Fruit fly (Drosophila melanogaster) whole organism, embryonic: ENCODE data around the gene CG42592.
A peak's percentile ranks its signal among the peaks of the same experiment; 100 is the strongest.

Source experiments
- CG10147 ChIP-seq: fragments of 200-800 bp; sonication (Bioruptor generic); optimal IDR thresholded peaks from 2 replicates; lab custom pipeline; 2019; ENCODE audit warnings: missing biosample characterization, mild to moderate bottlenecking, missing genetic modification characterization, moderate library complexity
- CG10654 ChIP-seq: fragments of 200-800 bp; sonication (Bioruptor generic); optimal IDR thresholded peaks from 2 replicates; lab custom pipeline; 2016; ENCODE audit warnings: missing biosample characterization, missing genetic modification characterization
- CG11398 ChIP-seq: fragments of 200-800 bp; sonication (Bioruptor generic); optimal IDR thresholded peaks from 2 replicates; lab custom pipeline; 2016; ENCODE audit warnings: missing biosample characterization, missing genetic modification characterization
- CG13424 ChIP-seq: fragments of 200-800 bp; sonication (Bioruptor generic); optimal IDR thresholded peaks from 2 replicates; lab custom pipeline; 2019; ENCODE audit warnings: missing biosample characterization, mild to moderate bottlenecking, missing genetic modification characterization, moderate library complexity
- CG14860 ChIP-seq: fragments of 200-800 bp; sonication (Bioruptor generic); IDR thresholded peaks from 3 replicates; pipeline ENCODE4 v1.3.6; 2022; ENCODE audit warnings: missing biosample characterization, missing genetic modification characterization; ENCODE audit not compliant: partially characterized antibody
- CG1603 ChIP-seq: fragments of 200-800 bp; sonication (Bioruptor generic); optimal IDR thresholded peaks from 2 replicates; lab custom pipeline; 2019; ENCODE audit warnings: missing biosample characterization, mild to moderate bottlenecking, missing genetic modification characterization, moderate library complexity
- CG2129 ChIP-seq: fragments of 200-800 bp; sonication (Bioruptor generic); IDR thresholded peaks from 2 replicates; pipeline ENCODE4 v1.3.6; 2022; ENCODE audit warnings: missing biosample characterization, missing genetic modification characterization; ENCODE audit not compliant: partially characterized antibody
- CG2202 ChIP-seq: fragments of 200-800 bp; sonication (Bioruptor generic); optimal IDR thresholded peaks from 2 replicates; lab custom pipeline; 2018; ENCODE audit warnings: missing biosample characterization, mild to moderate bottlenecking, missing genetic modification characterization
- CG3163 ChIP-seq: fragments of 200-800 bp; sonication (Bioruptor generic); optimal IDR thresholded peaks from 3 replicates; lab custom pipeline; 2016; ENCODE audit warnings: missing biosample characterization, missing genetic modification characterization
- CG3407 ChIP-seq: fragments of 200-800 bp; sonication (Bioruptor generic); optimal IDR thresholded peaks from 2 replicates; lab custom pipeline; 2018; ENCODE audit warnings: missing biosample characterization, mild to moderate bottlenecking, missing genetic modification characterization
- CG4282 ChIP-seq: fragments of 200-800 bp; sonication (Bioruptor generic); optimal IDR thresholded peaks from 2 replicates; lab custom pipeline; 2016; ENCODE audit warnings: missing biosample characterization, missing genetic modification characterization
- CG4617 ChIP-seq: fragments of 200-800 bp; sonication (Bioruptor generic); optimal IDR thresholded peaks from 3 replicates; lab custom pipeline; 2016; ENCODE audit warnings: missing biosample characterization, missing genetic modification characterization, borderline replicate concordance
- CG5180 ChIP-seq: fragments of 200-800 bp; sonication (Bioruptor generic); optimal IDR thresholded peaks from 3 replicates; lab custom pipeline; 2017; ENCODE audit warnings: missing biosample characterization, missing genetic modification characterization, mild to moderate bottlenecking, moderate library complexity, missing genetic modification reagents
- CG6683 ChIP-seq: fragments of 200-800 bp; sonication (Bioruptor generic); optimal IDR thresholded peaks from 2 replicates; lab custom pipeline; 2017; ENCODE audit warnings: missing biosample characterization, mild to moderate bottlenecking, missing genetic modification characterization, missing genetic modification reagents
- CHES-1-like ChIP-seq: fragments of 200-800 bp; sonication (Bioruptor generic); optimal IDR thresholded peaks from 2 replicates; lab custom pipeline; 2016; ENCODE audit warnings: missing biosample characterization, missing genetic modification characterization
- Chrac-16 ChIP-seq: fragments of 200-800 bp; sonication (Bioruptor generic); optimal IDR thresholded peaks from 3 replicates; lab custom pipeline; 2016; ENCODE audit warnings: missing biosample characterization, missing genetic modification characterization
- D ChIP-seq, 2 experiments: fragments of 200-800 bp in 1 of 2; fragments of >200 bp in 1 of 2; sonication (Bioruptor generic) in 1 of 2; optimal IDR thresholded peaks; 2 replicates in 1 of 2; 3 replicates in 1 of 2; lab custom pipeline; 2017; ENCODE audit warnings: mild to moderate bottlenecking in 1 of 2, missing biosample characterization in 1 of 2, missing genetic modification characterization in 1 of 2, missing genetic modification reagents in 1 of 2
- Dad ChIP-seq: fragments of 200-800 bp; sonication (Bioruptor generic); optimal IDR thresholded peaks from 3 replicates; lab custom pipeline; 2016; ENCODE audit warnings: missing biosample characterization, missing genetic modification characterization
- ERR ChIP-seq: fragments of 200-800 bp; sonication (Bioruptor generic); optimal IDR thresholded peaks from 2 replicates; lab custom pipeline; 2016; ENCODE audit warnings: missing biosample characterization, missing genetic modification characterization
- Fer1 ChIP-seq: fragments of 200-800 bp; sonication (Bioruptor generic); optimal IDR thresholded peaks from 2 replicates; lab custom pipeline; 2017; ENCODE audit warnings: missing biosample characterization, mild to moderate bottlenecking, missing genetic modification characterization
- HLHmδ ChIP-seq: fragments of 200-800 bp; sonication (Bioruptor generic); optimal IDR thresholded peaks from 2 replicates; lab custom pipeline; 2018; ENCODE audit warnings: missing biosample characterization, mild to moderate bottlenecking, missing genetic modification characterization, moderate library complexity
- NC2β ChIP-seq: fragments of 200-800 bp; sonication (Bioruptor generic); optimal IDR thresholded peaks from 2 replicates; lab custom pipeline; 2016; ENCODE audit warnings: missing biosample characterization, missing genetic modification characterization
- Oli ChIP-seq: fragments of 200-800 bp; sonication (Bioruptor generic); optimal IDR thresholded peaks from 2 replicates; lab custom pipeline; 2018; ENCODE audit warnings: missing biosample characterization, mild to moderate bottlenecking, missing genetic modification characterization, moderate library complexity
- Six4 ChIP-seq: fragments of 200-800 bp; sonication (Bioruptor generic); optimal IDR thresholded peaks from 2 replicates; lab custom pipeline; 2016; ENCODE audit warnings: missing biosample characterization, missing genetic modification characterization
- Ssrp ChIP-seq: fragments of 200-800 bp; sonication (Bioruptor generic); optimal IDR thresholded peaks from 2 replicates; lab custom pipeline; 2018; ENCODE audit warnings: missing biosample characterization, mild to moderate bottlenecking, missing genetic modification characterization, moderate library complexity
- Trl ChIP-seq, 3 experiments: fragments of >200 bp in 2 of 3; fragments of 200-800 bp in 1 of 3; sonication (Bioruptor generic) in 1 of 3; optimal IDR thresholded peaks; 2 replicates in 1 of 3; 3 replicates in 2 of 3; lab custom pipeline; 2016 to 2017; ENCODE audit warnings: missing biosample characterization in 1 of 3, missing genetic modification characterization in 1 of 3
- Xrp1 ChIP-seq: fragments of 200-800 bp; sonication (Bioruptor generic); IDR thresholded peaks from 2 replicates; pipeline ENCODE4 v1.3.6; 2022; ENCODE audit warnings: missing biosample characterization, missing genetic modification characterization
- amos ChIP-seq: fragments of 200-800 bp; sonication (Bioruptor generic); IDR thresholded peaks from 2 replicates; pipeline ENCODE4 v1.3.6; 2022; ENCODE audit warnings: missing biosample characterization, missing genetic modification characterization; ENCODE audit not compliant: partially characterized antibody
- ato ChIP-seq: fragments of 200-800 bp; sonication (Bioruptor generic); IDR thresholded peaks from 2 replicates; pipeline ENCODE4 v1.3.6; 2022; ENCODE audit warnings: missing biosample characterization, missing genetic modification characterization; ENCODE audit not compliant: partially characterized antibody
- bsh ChIP-seq, 2 experiments: fragments of 200-800 bp; sonication (Bioruptor generic); optimal IDR thresholded peaks; 2 replicates each; lab custom pipeline; 2017 to 2018; ENCODE audit warnings: mild to moderate bottlenecking in 2 of 2, missing biosample characterization in 2 of 2, missing genetic modification characterization in 2 of 2, moderate library complexity in 1 of 2
- chif ChIP-seq, 2 experiments: fragments of 200-800 bp; sonication (Bioruptor generic); optimal IDR thresholded peaks; 3 replicates each; lab custom pipeline; 2016; ENCODE audit warnings: missing biosample characterization in 2 of 2, missing genetic modification characterization in 2 of 2
- chm ChIP-seq: fragments of 200-800 bp; sonication (Bioruptor generic); IDR thresholded peaks from 2 replicates; pipeline ENCODE4 v1.3.6; 2022; ENCODE audit warnings: missing biosample characterization, missing genetic modification characterization
- fru ChIP-seq: fragments of >200 bp; optimal IDR thresholded peaks from 2 replicates; lab custom pipeline; 2017
- gem ChIP-seq: fragments of 200-800 bp; sonication (Bioruptor generic); optimal IDR thresholded peaks from 2 replicates; lab custom pipeline; 2019; ENCODE audit warnings: missing biosample characterization, mild to moderate bottlenecking, missing genetic modification characterization, moderate library complexity
- gfzf ChIP-seq: fragments of 200-800 bp; sonication (Bioruptor generic); optimal IDR thresholded peaks from 2 replicates; lab custom pipeline; 2016; ENCODE audit warnings: missing biosample characterization, mild to moderate bottlenecking, missing genetic modification characterization, moderate library complexity
- klu ChIP-seq: fragments of 200-800 bp; sonication (Bioruptor generic); IDR thresholded peaks from 2 replicates; pipeline ENCODE4 v1.3.6; 2022; ENCODE audit warnings: missing biosample characterization, missing genetic modification characterization
- kni ChIP-seq: fragments of 200-800 bp; sonication (Bioruptor generic); optimal IDR thresholded peaks from 3 replicates; lab custom pipeline; 2017; ENCODE audit warnings: mild to moderate bottlenecking, missing biosample characterization, missing genetic modification reagents, missing genetic modification characterization
- lab ChIP-seq: fragments of 200-800 bp; sonication (Bioruptor generic); optimal IDR thresholded peaks from 3 replicates; lab custom pipeline; 2017; ENCODE audit warnings: missing biosample characterization, missing genetic modification characterization, mild to moderate bottlenecking, moderate library complexity, missing genetic modification reagents
- oc ChIP-seq: fragments of 200-800 bp; sonication (Bioruptor generic); optimal IDR thresholded peaks from 2 replicates; lab custom pipeline; 2018; ENCODE audit warnings: missing biosample characterization, mild to moderate bottlenecking, missing genetic modification characterization, moderate library complexity
- pnt ChIP-seq: fragments of 200-800 bp; sonication (Bioruptor generic); optimal IDR thresholded peaks from 3 replicates; lab custom pipeline; 2016; ENCODE audit warnings: missing biosample characterization, missing genetic modification characterization
- schlank ChIP-seq: fragments of 200-800 bp; sonication (Bioruptor generic); optimal IDR thresholded peaks from 2 replicates; lab custom pipeline; 2018; ENCODE audit warnings: missing biosample characterization, mild to moderate bottlenecking, missing genetic modification characterization
- sens ChIP-seq: fragments of 200-800 bp; sonication (Bioruptor generic); peaks from one replicate; lab custom pipeline; 2016; ENCODE audit warnings: missing biosample characterization, missing genetic modification characterization
- seq ChIP-seq: fragments of 200-800 bp; sonication (Bioruptor generic); IDR thresholded peaks from 2 replicates; pipeline ENCODE4 v1.3.6; 2022; ENCODE audit warnings: missing biosample characterization, missing genetic modification characterization
- unpg ChIP-seq: fragments of 200-800 bp; sonication (Bioruptor generic); optimal IDR thresholded peaks from 3 replicates; lab custom pipeline; 2018; ENCODE audit warnings: missing biosample characterization, mild to moderate bottlenecking, missing genetic modification characterization, moderate library complexity
- wek ChIP-seq: fragments of 200-800 bp; sonication (Bioruptor generic); optimal IDR thresholded peaks from 3 replicates; lab custom pipeline; 2018; ENCODE audit warnings: missing biosample characterization, mild to moderate bottlenecking, missing genetic modification characterization, moderate library complexity

The CG42592 gene

dm6 chr3R:29829228-29829786 lies 6.8 kb downstream of the CG42592 start (continued):
- TF ChIP-seq CG2202 (tag; lab: Kevin White, UChicago) (no peak), CG11398 (GFP tag; lab: Kevin White, UChicago) (no peak)

dm6 chr3R:29818434-29819268 lies 17.4 kb downstream of the CG42592 start, which contains the start of gene neo:
TSS of gene neo (plus strand) at chr3R:29819131.
- TF ChIP-seq kni (peak; percentile 33), Fer1 (GFP tag; lab: Kevin White, UChicago) (no peak), oc (peak; percentile 89), CG2129 (GFP tag; lab: Robert Waterston, UW) (no peak), ato (0 out of 2 replicates have a peak, but pooled peaks have one; percentile 11), NC2β (GFP tag; lab: Kevin White, UChicago) (no peak), gfzf (GFP tag; lab: Kevin White, UChicago) (no peak), seq (GFP tag; lab: Robert Waterston, UW) (no peak), CG4282 (GFP tag; lab: Kevin White, UChicago) (no peak), Chrac-16 (no peak), klu (GFP tag; lab: Robert Waterston, UW) (no peak), CG14860 (GFP tag; lab: Robert Waterston, UW) (no peak), CG13424 (tag; lab: Kevin White, UChicago) (no peak), gem (no peak), CG4617 (no peak), CG3407 (GFP tag; lab: Kevin White, UChicago) (no peak), Oli (no peak), CG1603 (tag; lab: Kevin White, UChicago) (no peak), chm (GFP tag; lab: Robert Waterston, UW) (no peak), ERR (no peak), lab (GFP tag; lab: Kevin White, UChicago) (no peak), CG5180 (GFP tag; lab: Kevin White, UChicago) (peak; percentile 96), HLHmδ (GFP tag; lab: Kevin White, UChicago) (peak; percentile 12), D (optimal IDR thresholded peaks at IDR 0.05; lab: Kevin White, UChicago) (peak; percentile 22), D (GFP tag; optimal IDR thresholded peaks at IDR 0.05; lab: Kevin White, UChicago) (no peak), unpg (GFP tag; lab: Kevin White, UChicago) (no peak), CHES-1-like (no peak), Trl (optimal IDR thresholded peaks at IDR 0.05; lab: Kevin White, UChicago) (peak in 1 of 2 experiments; percentile 52), Trl (GFP tag; optimal IDR thresholded peaks at IDR 0.05; lab: Kevin White, UChicago) (no peak), CG3163 (GFP tag; lab: Kevin White, UChicago) (peak; percentile 41), sens (peak; percentile 44), CG6683 (GFP tag; lab: Kevin White, UChicago) (no peak), chif (GFP tag; optimal IDR thresholded peaks at IDR 0.05; lab: Kevin White, UChicago) (no peak), Xrp1 (GFP tag; lab: Robert Waterston, UW) (no peak), CG10654 (no peak), wek (no peak), Dad (no peak), fru (no peak), CG2202 (tag; lab: Kevin White, UChicago) (no peak), CG10147 (GFP tag; lab: Kevin White, UChicago) (no peak), amos (no peak), bsh (GFP tag; optimal IDR thresholded peaks at IDR 0.05; lab: Kevin White, UChicago) (no peak), Ssrp (tag; lab: Kevin White, UChicago) (no peak), schlank (no peak), pnt (no peak), Six4 (no peak)
